Worm (Caenorhabditis elegans): ENCODE data around the gene gss-1.

DNA sequence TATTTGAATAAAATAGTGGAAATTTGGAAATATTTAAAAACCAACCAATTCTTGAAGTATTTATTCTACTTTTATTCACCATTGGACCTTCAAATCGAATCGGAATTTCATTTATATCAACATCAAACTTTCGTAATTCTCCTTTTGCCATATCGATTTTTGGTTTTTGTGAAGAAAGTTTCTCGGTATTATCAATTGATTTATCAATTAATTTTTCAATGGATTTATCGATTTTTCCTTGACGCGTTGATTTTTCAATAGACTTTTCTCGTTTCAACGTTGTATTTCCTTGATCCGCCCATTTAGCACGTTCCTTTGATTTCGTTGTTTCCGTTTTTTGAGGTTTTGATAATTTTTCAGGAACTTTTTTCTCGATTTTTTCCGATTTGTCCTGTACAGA, 46.8 kb downstream of the gss-1 start:
- no peak for TF ChIP-seq nhr-12 (tag; optimal IDR thresholded peaks at IDR 0.05)
- TF ChIP-seq nhr-11 (tag; optimal IDR thresholded peaks at IDR 0.05): no peak

All from whole organism, L2 larva.